Worm (Caenorhabditis elegans) whole organism, L1 larva: ENCODE data around the gene aqp-8.

ENCODE experiments used
- C04F5.9 ChIP-seq: sonication (generic microtip); optimal IDR thresholded peaks from 2 replicates; lab custom pipeline; 2016; ENCODE audit warnings: missing genetic modification characterization, missing compliant biosample characterization
- C16A3.4 ChIP-seq: fragments of 150-350 bp; optimal IDR thresholded peaks from 2 replicates; lab custom pipeline; 2014; ENCODE audit warnings: missing biosample characterization, missing genetic modification characterization
- C34B4.2 ChIP-seq: sonication (generic microtip); optimal IDR thresholded peaks from 2 replicates; lab custom pipeline; 2017; ENCODE audit warnings: mild to moderate bottlenecking, missing genetic modification characterization, missing compliant biosample characterization
- F16B12.6 ChIP-seq: fragments of 150-350 bp; optimal IDR thresholded peaks from 2 replicates; lab custom pipeline; 2014; ENCODE audit warnings: missing biosample characterization, missing genetic modification characterization
- aly-2 ChIP-seq: fragments of 150-350 bp; optimal IDR thresholded peaks from 2 replicates; lab custom pipeline; 2014; ENCODE audit warnings: missing biosample characterization, missing genetic modification characterization
- blmp-1 ChIP-seq: fragments of 150-350 bp; optimal IDR thresholded peaks from 2 replicates; lab custom pipeline; 2014; ENCODE audit warnings: missing biosample characterization, missing genetic modification characterization
- ceh-8 ChIP-seq: fragments of 200-800 bp; sonication (Bioruptor generic); optimal IDR thresholded peaks from 2 replicates; lab custom pipeline; 2018; ENCODE audit warnings: mild to moderate bottlenecking, missing genetic modification characterization, moderate library complexity, missing compliant biosample characterization
- ceh-90 ChIP-seq: sonication (generic microtip); optimal IDR thresholded peaks from 2 replicates; lab custom pipeline; 2016; ENCODE audit warnings: missing genetic modification characterization, missing compliant biosample characterization
- dsc-1 ChIP-seq: sonication (generic microtip); optimal IDR thresholded peaks from 2 replicates; lab custom pipeline; 2016; ENCODE audit warnings: mild to moderate bottlenecking, missing genetic modification characterization, missing compliant biosample characterization
- efl-1 ChIP-seq, 4 experiments: fragments of 150-350 bp; optimal IDR thresholded peaks in 3 of 4; peaks in 1 of 4; 1 replicate in 1 of 4; 2 replicates in 3 of 4; lab custom pipeline; 2014; ENCODE audit warnings: missing biosample characterization in 2 of 4, missing genetic modification characterization in 2 of 4, missing genetic modification reagents in 2 of 4
- egl-13 ChIP-seq: sonication (generic microtip); optimal IDR thresholded peaks from 2 replicates; lab custom pipeline; 2016; ENCODE audit warnings: missing genotype, missing genetic modification reagents, missing genetic modification characterization, missing compliant biosample characterization
- egl-27 ChIP-seq, 2 experiments: fragments of 150-350 bp in 1 of 2; sonication (generic microtip); optimal IDR thresholded peaks; 3 replicates each; lab custom pipeline; 2017 to 2018; ENCODE audit warnings: missing biosample characterization in 2 of 2, missing genetic modification characterization in 2 of 2, missing genetic modification reagents in 2 of 2
- elt-3 ChIP-seq, 6 experiments: fragments of 150-350 bp in 1 of 6; sonication (generic microtip); optimal IDR thresholded peaks; 2 replicates each; lab custom pipeline; 2017 to 2018; ENCODE audit warnings: missing biosample characterization in 6 of 6, missing genetic modification characterization in 6 of 6, inconsistent platforms in 1 of 6
- fkh-10 ChIP-seq: sonication (generic microtip); optimal IDR thresholded peaks from 2 replicates; lab custom pipeline; 2017; ENCODE audit warnings: missing biosample characterization, missing genetic modification reagents, missing genetic modification characterization
- fkh-4 ChIP-seq: sonication (generic microtip); optimal IDR thresholded peaks from 2 replicates; lab custom pipeline; 2016; ENCODE audit warnings: missing compliant biosample characterization, missing genetic modification characterization, borderline replicate concordance
- grh-1 ChIP-seq: fragments of 200-800 bp; sonication (Bioruptor generic); IDR thresholded peaks from 2 replicates; pipeline ENCODE4 v1.3.6; 2022; ENCODE audit warnings: missing genetic modification reagents, missing genetic modification characterization, missing compliant biosample characterization
- hlh-17 ChIP-seq: fragments of 200-800 bp; sonication (Bioruptor generic); optimal IDR thresholded peaks from 2 replicates; lab custom pipeline; 2018; ENCODE audit warnings: missing genetic modification characterization, mild to moderate bottlenecking, missing compliant biosample characterization, moderate library complexity, borderline replicate concordance
- hlh-4 ChIP-seq: sonication (generic microtip); optimal IDR thresholded peaks from 2 replicates; lab custom pipeline; 2016; ENCODE audit warnings: mild to moderate bottlenecking, missing genetic modification characterization, missing compliant biosample characterization
- hpl-2 ChIP-seq: fragments of 150-350 bp; optimal IDR thresholded peaks from 2 replicates; lab custom pipeline; 2014; ENCODE audit warnings: missing biosample characterization, missing genetic modification reagents, missing genetic modification characterization
- irx-1 ChIP-seq: sonication (generic microtip); optimal IDR thresholded peaks from 2 replicates; lab custom pipeline; 2016; ENCODE audit warnings: missing genetic modification characterization, missing compliant biosample characterization
- jun-1 ChIP-seq: fragments of 150-350 bp; optimal IDR thresholded peaks from 2 replicates; lab custom pipeline; 2014; ENCODE audit warnings: missing biosample characterization, missing genetic modification reagents, missing genetic modification characterization
- lin-14 ChIP-seq: fragments of 200-800 bp; sonication (Bioruptor generic); optimal IDR thresholded peaks from 2 replicates; lab custom pipeline; 2018; ENCODE audit warnings: mild to moderate bottlenecking, missing genetic modification characterization, moderate library complexity, missing compliant biosample characterization
- lin-35 ChIP-seq, 2 experiments: fragments of 150-350 bp; optimal IDR thresholded peaks; 2 replicates each; lab custom pipeline; 2014; ENCODE audit warnings: missing biosample characterization in 2 of 2, missing genetic modification characterization in 2 of 2, missing genetic modification reagents in 2 of 2
- lsy-2 ChIP-seq, 2 experiments: fragments of 150-350 bp; optimal IDR thresholded peaks; 2 replicates each; lab custom pipeline; 2014; ENCODE audit warnings: missing biosample characterization in 2 of 2, missing genetic modification characterization in 2 of 2
- mab-9 ChIP-seq: fragments of 200-800 bp; sonication (Bioruptor generic); IDR thresholded peaks from 2 replicates; pipeline ENCODE4 v1.3.6; 2022; ENCODE audit warnings: missing genetic modification reagents, missing genetic modification characterization, missing compliant biosample characterization
- mdl-1 ChIP-seq, 2 experiments: fragments of 150-350 bp; optimal IDR thresholded peaks; 2 replicates each; lab custom pipeline; 2014 to 2017; ENCODE audit warnings: missing biosample characterization in 2 of 2, missing genetic modification characterization in 2 of 2, inconsistent platforms in 1 of 2
- mef-2 ChIP-seq: fragments of 150-350 bp; optimal IDR thresholded peaks from 2 replicates; lab custom pipeline; 2014; ENCODE audit warnings: missing biosample characterization, missing genetic modification characterization
- mep-1 ChIP-seq: fragments of 150-350 bp; optimal IDR thresholded peaks from 2 replicates; lab custom pipeline; 2014; ENCODE audit warnings: missing biosample characterization, missing genetic modification characterization
- nhr-11 ChIP-seq: fragments of 150-350 bp; optimal IDR thresholded peaks from 2 replicates; lab custom pipeline; 2014; ENCODE audit warnings: missing biosample characterization, missing genetic modification characterization
- nhr-12 ChIP-seq: sonication (generic microtip); optimal IDR thresholded peaks from 2 replicates; lab custom pipeline; 2017; ENCODE audit warnings: missing biosample characterization, missing genetic modification characterization
- nhr-19 ChIP-seq: fragments of 200-800 bp; sonication (Bioruptor generic); conservative IDR thresholded peaks from 2 replicates; pipeline ENCODE4 v1.3.6; 2022; ENCODE audit warnings: missing genetic modification characterization, missing compliant biosample characterization
- nhr-20 ChIP-seq: sonication (generic microtip); optimal IDR thresholded peaks from 2 replicates; lab custom pipeline; 2016; ENCODE audit warnings: mild to moderate bottlenecking, missing genetic modification characterization, missing compliant biosample characterization
- nhr-28 ChIP-seq: fragments of 150-350 bp; optimal IDR thresholded peaks from 2 replicates; lab custom pipeline; 2014; ENCODE audit warnings: missing biosample characterization, missing genetic modification characterization
- nhr-47 ChIP-seq: sonication (generic microtip); optimal IDR thresholded peaks from 2 replicates; lab custom pipeline; 2016; ENCODE audit warnings: mild to moderate bottlenecking, missing genetic modification characterization, moderate library complexity, missing compliant biosample characterization
- nhr-76 ChIP-seq: sonication (generic microtip); optimal IDR thresholded peaks from 2 replicates; lab custom pipeline; 2017; ENCODE audit warnings: missing biosample characterization, missing genetic modification characterization
- nhr-77 ChIP-seq: fragments of 150-350 bp; optimal IDR thresholded peaks from 2 replicates; lab custom pipeline; 2014; ENCODE audit warnings: missing biosample characterization, missing genetic modification characterization
- nhr-85 ChIP-seq: sonication (generic microtip); peaks from one replicate; lab custom pipeline; 2016; ENCODE audit warnings: missing genetic modification characterization, inconsistent platforms, missing compliant biosample characterization
- pag-3 ChIP-seq: sonication (generic microtip); optimal IDR thresholded peaks from 2 replicates; lab custom pipeline; 2017; ENCODE audit warnings: missing genetic modification characterization, mild to moderate bottlenecking, missing compliant biosample characterization, antibody characterized with exemption, borderline replicate concordance; ENCODE audit not compliant: insufficient read depth
- pax-3 ChIP-seq: fragments of 200-800 bp; sonication (Bioruptor generic); optimal IDR thresholded peaks from 2 replicates; lab custom pipeline; 2018; ENCODE audit warnings: mild to moderate bottlenecking, missing genetic modification characterization, moderate library complexity, missing compliant biosample characterization
- pqm-1 ChIP-seq: sonication (generic microtip); optimal IDR thresholded peaks from 3 replicates; lab custom pipeline; 2017; ENCODE audit warnings: missing biosample characterization, missing genetic modification characterization
- rnt-1 ChIP-seq: sonication (generic microtip); optimal IDR thresholded peaks from 2 replicates; lab custom pipeline; 2016; ENCODE audit warnings: mild to moderate bottlenecking, missing genetic modification characterization, moderate library complexity, missing compliant biosample characterization
- snu-23 ChIP-seq: sonication (generic microtip); optimal IDR thresholded peaks from 2 replicates; lab custom pipeline; 2016; ENCODE audit warnings: missing genetic modification characterization, missing compliant biosample characterization
- sox-4 ChIP-seq: sonication (generic microtip); optimal IDR thresholded peaks from 2 replicates; lab custom pipeline; 2016; ENCODE audit warnings: missing genetic modification characterization, missing compliant biosample characterization
- sptf-1 ChIP-seq: fragments of 150-350 bp; optimal IDR thresholded peaks from 2 replicates; lab custom pipeline; 2014; ENCODE audit warnings: missing biosample characterization, missing genetic modification characterization
- sup-37 ChIP-seq: fragments of 200-800 bp; sonication (Bioruptor generic); optimal IDR thresholded peaks from 2 replicates; lab custom pipeline; 2018; ENCODE audit warnings: mild to moderate bottlenecking, missing genetic modification characterization, missing compliant biosample characterization
- swsn-7 ChIP-seq: sonication (generic microtip); optimal IDR thresholded peaks from 2 replicates; lab custom pipeline; 2016; ENCODE audit warnings: missing genetic modification characterization, missing compliant biosample characterization
- unc-130 ChIP-seq: fragments of 150-350 bp; optimal IDR thresholded peaks from 2 replicates; lab custom pipeline; 2017; ENCODE audit warnings: missing biosample characterization, missing genetic modification characterization, inconsistent platforms
- vab-15 ChIP-seq: sonication (generic microtip); optimal IDR thresholded peaks from 2 replicates; lab custom pipeline; 2017; ENCODE audit warnings: missing genotype, mild to moderate bottlenecking, missing genetic modification characterization, missing compliant biosample characterization
- xbp-1 ChIP-seq: sonication (generic microtip); optimal IDR thresholded peaks from 2 replicates; lab custom pipeline; 2016; ENCODE audit warnings: missing genetic modification characterization, missing compliant biosample characterization
- zip-4 ChIP-seq: fragments of 200-800 bp; sonication (Bioruptor generic); optimal IDR thresholded peaks from 2 replicates; lab custom pipeline; 2018; ENCODE audit warnings: mild to moderate bottlenecking, missing genetic modification characterization, moderate library complexity, missing compliant biosample characterization
- ztf-11 ChIP-seq, 2 experiments: sonication (generic microtip); optimal IDR thresholded peaks; 2 replicates each; lab custom pipeline; 2016 to 2017; ENCODE audit warnings: missing genetic modification characterization in 2 of 2, missing biosample characterization in 1 of 2, missing compliant biosample characterization in 1 of 2
- ztf-4 ChIP-seq: fragments of 150-350 bp; optimal IDR thresholded peaks from 2 replicates; lab custom pipeline; 2014; ENCODE audit warnings: missing biosample characterization, missing genetic modification characterization

Gene aqp-8

ce11 chrX:4706755-4707226 lies 2.0 kb upstream of the aqp-8 start, which contains the start of gene dhhc-10 (continued):
- TF ChIP-seq ztf-11 (tag; optimal IDR thresholded peaks at IDR 0.05; lab: Kevin White, UChicago) (no peak), pax-3 (tag; lab: Kevin White, UChicago) (no peak), grh-1 (no peak), nhr-11 (tag; lab: Kevin White, UChicago) (no peak), nhr-28 (tag; lab: Kevin White, UChicago) (no peak), zip-4 (no peak), ztf-4 (tag; lab: Kevin White, UChicago) (no peak), F16B12.6 (peak; percentile 90), hlh-4 (tag; lab: Kevin White, UChicago) (no peak), egl-13 (no peak), rnt-1 (tag; lab: Kevin White, UChicago) (peak; percentile 77), hpl-2 (GFP tag; lab: Kevin White, UChicago) (no peak), nhr-47 (tag; lab: Kevin White, UChicago) (peak; percentile 53), vab-15 (tag; lab: Kevin White, UChicago) (no peak), nhr-76 (no peak), ceh-90 (tag; lab: Kevin White, UChicago) (no peak), elt-3 (tag; optimal IDR thresholded peaks at IDR 0.05; lab: Kevin White, UChicago) (no peak), lsy-2 (tag; optimal IDR thresholded peaks at IDR 0.05; lab: Kevin White, UChicago) (peak; percentile 50 to 73), blmp-1 (tag; lab: Kevin White, UChicago) (peak; percentile 6), mep-1 (tag; lab: Kevin White, UChicago) (peak; percentile 65), fkh-10 (GFP tag; lab: Kevin White, UChicago) (no peak), dsc-1 (peak; percentile 22), sptf-1 (tag; lab: Kevin White, UChicago) (no peak), nhr-20 (tag; lab: Kevin White, UChicago) (peak; percentile 53), xbp-1 (peak; percentile 72), pag-3 (tag; lab: Kevin White, UChicago) (no peak), sup-37 (no peak), hlh-17 (GFP tag; lab: Kevin White, UChicago) (no peak), aly-2 (tag; lab: Kevin White, UChicago) (no peak), snu-23 (peak; percentile 53), irx-1 (peak; percentile 36), C16A3.4 (peak; percentile 34), pqm-1 (tag; lab: Kevin White, UChicago) (peak; percentile 8), sox-4 (tag; lab: Kevin White, UChicago) (no peak), jun-1 (peak; percentile 52), mab-9 (GFP tag; lab: Robert Waterston, UW) (no peak), fkh-4 (tag; lab: Kevin White, UChicago) (no peak), mef-2 (tag; lab: Kevin White, UChicago) (no peak), lin-35 (GFP tag; optimal IDR thresholded peaks at IDR 0.05; lab: Kevin White, UChicago) (peak; percentile 21 to 60), nhr-77 (tag; lab: Kevin White, UChicago) (peak; percentile 7), swsn-7 (tag; lab: Kevin White, UChicago) (peak; percentile 61), egl-27 (tag; optimal IDR thresholded peaks at IDR 0.05; lab: Kevin White, UChicago) (no peak), nhr-85 (no peak), efl-1 (optimal IDR thresholded peaks at IDR 0.05; lab: Kevin White, UChicago) (peak; percentile 28), efl-1 (GFP tag; optimal IDR thresholded peaks at IDR 0.05 in 1 of 2; lab: Kevin White, UChicago) (peak; percentile 19 to 83), nhr-19 (0 out of 2 replicates have a peak, but pooled peaks have one; percentile 20), mdl-1 (tag; optimal IDR thresholded peaks at IDR 0.05; lab: Kevin White, UChicago) (peak in 1 of 2 experiments; percentile 34), C04F5.9 (no peak), ceh-8 (peak; percentile 31), lin-14 (peak; percentile 77), unc-130 (tag; lab: Kevin White, UChicago) (peak; percentile 22), nhr-12 (tag; lab: Kevin White, UChicago) (no peak), C34B4.2 (no peak)
